Fruit fly (Drosophila melanogaster) whole organism, prepupa: ENCODE measurements around the gene Acsf2.

Experiments
- CG11902 ChIP-seq: fragments of 200-800 bp; sonication (Bioruptor generic); optimal IDR thresholded peaks from 3 replicates; lab custom pipeline; 2016; ENCODE audit warnings: missing biosample characterization, missing genetic modification characterization
- CG16779 ChIP-seq: fragments of 200-800 bp; sonication (Bioruptor generic); optimal IDR thresholded peaks from 3 replicates; lab custom pipeline; 2017; ENCODE audit warnings: missing biosample characterization, mild to moderate bottlenecking, missing genetic modification characterization
- CG31627 ChIP-seq: fragments of 200-800 bp; sonication (Bioruptor generic); optimal IDR thresholded peaks from 3 replicates; lab custom pipeline; 2016; ENCODE audit warnings: missing biosample characterization, missing genetic modification characterization
- CG34406 ChIP-seq: fragments of 200-800 bp; sonication (Bioruptor generic); optimal IDR thresholded peaks from 3 replicates; lab custom pipeline; 2016; ENCODE audit warnings: missing biosample characterization, missing genetic modification characterization
- CG4318 ChIP-seq: fragments of 200-800 bp; sonication (Bioruptor generic); optimal IDR thresholded peaks from 3 replicates; lab custom pipeline; 2017; ENCODE audit warnings: missing biosample characterization, mild to moderate bottlenecking, missing genetic modification characterization
- CG8632 ChIP-seq: fragments of 200-800 bp; sonication (Bioruptor generic); optimal IDR thresholded peaks from 3 replicates; lab custom pipeline; 2016; ENCODE audit warnings: missing biosample characterization, missing genetic modification characterization
- CG9139 ChIP-seq: fragments of 200-800 bp; sonication (Bioruptor generic); optimal IDR thresholded peaks from 3 replicates; lab custom pipeline; 2017; ENCODE audit warnings: missing biosample characterization, mild to moderate bottlenecking, missing genetic modification characterization
- Ets96B ChIP-seq: fragments of 200-800 bp; optimal IDR thresholded peaks from 2 replicates; lab custom pipeline; 2019; ENCODE audit warnings: missing biosample characterization, mild to moderate bottlenecking, missing genetic modification characterization, moderate library complexity
- Hr4 ChIP-seq: fragments of 200-800 bp; sonication (Bioruptor generic); optimal IDR thresholded peaks from 3 replicates; lab custom pipeline; 2016; ENCODE audit warnings: missing biosample characterization, missing genetic modification characterization
- OdsH ChIP-seq: fragments of 200-800 bp; sonication (Bioruptor generic); optimal IDR thresholded peaks from 3 replicates; lab custom pipeline; 2016; ENCODE audit warnings: missing biosample characterization, missing genetic modification characterization
- dac ChIP-seq: fragments of 200-800 bp; sonication (Bioruptor generic); optimal IDR thresholded peaks from 2 replicates; lab custom pipeline; 2017; ENCODE audit warnings: missing biosample characterization, mild to moderate bottlenecking, missing genetic modification characterization
- eg ChIP-seq: fragments of 200-800 bp; sonication (Bioruptor generic); IDR thresholded peaks from 3 replicates; pipeline ENCODE4 v1.3.6; 2022; ENCODE audit warnings: missing biosample characterization, missing genetic modification characterization
- esn ChIP-seq: fragments of 200-800 bp; sonication (Bioruptor generic); optimal IDR thresholded peaks from 2 replicates; lab custom pipeline; 2016; ENCODE audit warnings: missing biosample characterization, mild to moderate bottlenecking, missing genetic modification characterization, moderate library complexity
- fkh ChIP-seq: fragments of 200-800 bp; sonication (Bioruptor generic); optimal IDR thresholded peaks from 3 replicates; lab custom pipeline; 2017; ENCODE audit warnings: missing biosample characterization, mild to moderate bottlenecking, missing genetic modification characterization, moderate library complexity

dm6 chr2L:5338721-5339036 lies 3.4 kb downstream of the Acsf2 start:
- TF ChIP-seq dac (GFP tag; lab: Kevin White, UChicago) (no peak), OdsH (GFP tag; lab: Kevin White, UChicago) (no peak), CG4318 (GFP tag; lab: Kevin White, UChicago) (no peak), Hr4 (GFP tag; lab: Kevin White, UChicago) (no peak), CG34406 (GFP tag; lab: Kevin White, UChicago) (no peak), Ets96B (tag; lab: Kevin White, UChicago) (no peak), CG31627 (no peak), esn (GFP tag; lab: Kevin White, UChicago) (no peak), eg (no peak), CG16779 (tag; lab: Kevin White, UChicago) (no peak), CG8632 (GFP tag; lab: Kevin White, UChicago) (no peak), CG11902 (GFP tag; lab: Kevin White, UChicago) (no peak), CG9139 (no peak), fkh (no peak)
